Fruit fly (Drosophila melanogaster) Kc167 (cell line): Measurements from ENCODE around the gene Tcs3.

Experiments used
- Myc ChIP-seq: fragments of >200 bp; optimal IDR thresholded peaks from 2 replicates; lab custom pipeline; 2017; ENCODE audit warnings: missing external identifiers
- h ChIP-seq: fragments of >200 bp; optimal IDR thresholded peaks from 3 replicates; lab custom pipeline; 2018; ENCODE audit warnings: missing external identifiers
- psq ChIP-seq: fragments of >200 bp; optimal IDR thresholded peaks from 2 replicates; lab custom pipeline; 2017; ENCODE audit warnings: missing external identifiers
- ttk ChIP-seq: sonication (Bioruptor generic); optimal IDR thresholded peaks from 2 replicates; lab custom pipeline; 2017; ENCODE audit warnings: missing external identifiers

DNA sequence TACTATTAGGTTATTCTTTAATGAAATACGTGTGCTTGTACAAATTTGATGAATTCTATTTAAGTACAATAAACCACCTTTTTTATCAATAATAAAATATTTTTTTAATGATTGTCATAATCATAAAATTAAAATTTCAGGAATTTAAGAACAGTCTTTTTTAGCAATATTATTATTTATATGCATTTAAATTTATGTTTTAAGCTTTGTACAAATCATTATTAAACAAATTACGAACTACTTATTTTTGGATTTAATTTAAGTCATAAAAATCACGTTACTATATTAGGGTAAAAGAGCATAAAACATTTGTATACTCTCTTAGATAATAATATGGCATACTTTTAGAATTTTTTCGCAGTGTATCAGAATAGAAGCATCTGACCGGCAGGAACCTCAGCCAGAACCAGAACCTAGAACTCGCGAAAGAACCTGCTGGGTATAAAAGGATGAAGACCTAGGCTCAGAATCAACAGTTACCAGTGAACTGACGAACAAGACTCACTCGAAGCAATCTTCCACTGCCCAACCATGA lies 10.4 kb downstream of the Tcs3 start, which contains the start of gene Cpr72Ea:
- TF ChIP-seq h (no peak), psq (lab: Kevin White, UChicago) (no peak), ttk (lab: Kevin White, UChicago) (no peak), Myc (lab: Kevin White, UChicago) (no peak)
